Worm (Caenorhabditis elegans): ENCODE results near the gene acox-1.5.

The acox-1.5 gene

DNA sequence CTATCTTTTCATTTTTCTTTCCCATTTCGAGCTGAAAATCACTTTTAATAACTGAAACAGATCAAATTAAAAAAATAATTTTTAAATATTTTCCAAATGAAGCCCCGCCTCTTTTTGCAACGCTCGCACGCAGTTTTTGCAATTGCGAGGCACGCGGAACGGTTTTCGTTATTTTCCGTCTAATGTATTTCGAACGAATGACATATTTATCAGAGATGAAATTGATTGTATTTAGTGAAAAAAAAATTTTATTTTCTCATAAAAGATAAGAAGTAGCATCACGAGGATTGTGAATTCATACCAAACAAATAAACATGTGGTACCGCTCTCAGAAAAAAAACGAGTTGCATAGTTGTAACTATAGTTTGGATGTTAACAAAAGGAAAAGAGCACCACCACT is 37.9 kb upstream of the acox-1.5 start, which contains the start of gene rpac-19 (continued):
- TF ChIP-seq ztf-22 (GFP tag; optimal IDR thresholded peaks at IDR 0.05) (peak; percentile 34), atf-7 (tag; optimal IDR thresholded peaks at IDR 0.05) (peak; percentile 64), ceh-79 (tag; optimal IDR thresholded peaks at IDR 0.05) (peak; percentile 85), let-526 (GFP tag; IDR thresholded peaks at IDR 0.05) (peak; percentile 53; the same call in 1 of the 2 replicates), F55B11.4 (tag; optimal IDR thresholded peaks at IDR 0.05; ENCODE audit: borderline replicate concordance, insufficient read depth) (no peak), attf-5 (GFP tag; optimal IDR thresholded peaks at IDR 0.05) (peak; percentile 79), let-607 (tag; optimal IDR thresholded peaks at IDR 0.05) (peak; percentile 32 to 78), snpc-1.1 (tag; optimal IDR thresholded peaks at IDR 0.05; ENCODE audit: insufficient read depth) (peak; percentile 67), unc-130 (GFP tag; optimal IDR thresholded peaks at IDR 0.05) (peak; percentile 78), nhr-80 (tag; optimal IDR thresholded peaks at IDR 0.05) (peak; percentile 62), hlh-12 (tag; optimal IDR thresholded peaks at IDR 0.05) (no peak), ceh-27 (GFP tag; optimal IDR thresholded peaks at IDR 0.05) (no peak), ceh-91 (GFP tag; IDR thresholded peaks at IDR 0.05) (no peak), lin-40 (tag; optimal IDR thresholded peaks at IDR 0.05) (peak; percentile 58), Y95B8A.8 (GFP tag; IDR thresholded peaks at IDR 0.05) (peak; percentile 90), madf-6 (GFP tag; IDR thresholded peaks at IDR 0.05) (peak; percentile 80), lag-1 (GFP tag; IDR thresholded peaks at IDR 0.05) (no peak), nhr-27 (tag; optimal IDR thresholded peaks at IDR 0.05) (no peak), F22D6.2 (tag; optimal IDR thresholded peaks at IDR 0.05) (peak; percentile 38), nfya-2 (GFP tag; IDR thresholded peaks at IDR 0.05) (no peak), egrh-3 (GFP tag; IDR thresholded peaks at IDR 0.05) (no peak), K12H6.12 (tag; optimal IDR thresholded peaks at IDR 0.05) (peak; percentile 25), ceh-100 (GFP tag; IDR thresholded peaks at IDR 0.05) (peak; percentile 51; the same call in 1 of the 2 replicates), bed-2 (GFP tag; IDR thresholded peaks at IDR 0.05) (0 out of 2 replicates have a peak, but pooled peaks have one; percentile 52), dpff-1 (tag; optimal IDR thresholded peaks at IDR 0.05) (no peak), rcor-1 (GFP tag; IDR thresholded peaks at IDR 0.05) (peak; percentile 53; the same call in 1 of the 2 replicates), B0261.1 (tag; optimal IDR thresholded peaks at IDR 0.05) (no peak), egl-44 (GFP tag; IDR thresholded peaks at IDR 0.05) (peak; percentile 83), lin-54 (GFP tag; optimal IDR thresholded peaks at IDR 0.05) (peak; percentile 80), F39B2.1 (GFP tag; IDR thresholded peaks at IDR 0.05) (no peak), chd-7 (tag; optimal IDR thresholded peaks at IDR 0.05) (peak; percentile 61), athp-1 (tag; optimal IDR thresholded peaks at IDR 0.05) (peak; percentile 83), madf-3 (GFP tag; IDR thresholded peaks at IDR 0.05) (peak; percentile 73; the same call in 1 of the 2 replicates), hlh-26 (GFP tag; conservative IDR thresholded peaks at IDR 0.05) (no peak), ZK185.1 (tag; optimal IDR thresholded peaks at IDR 0.05; ENCODE audit: poor library complexity, severe bottlenecking) (peak; percentile 81), C06A6.2 (GFP tag; conservative IDR thresholded peaks at IDR 0.05) (peak; percentile 62; the same call in 1 of the 2 replicates), D2030.7 (GFP tag; IDR thresholded peaks at IDR 0.05) (peak; percentile 32; the same call in 1 of the 2 replicates), F57A8.1 (GFP tag; optimal IDR thresholded peaks at IDR 0.05) (no peak), aptf-2 (GFP tag; conservative IDR thresholded peaks at IDR 0.05) (0 out of 2 replicates have a peak, but pooled peaks have one; percentile 31), ztf-18 (tag; optimal IDR thresholded peaks at IDR 0.05) (peak; percentile 75), dpl-1 (GFP tag; optimal IDR thresholded peaks at IDR 0.05) (peak; percentile 10), snpc-3.4 (tag; optimal IDR thresholded peaks at IDR 0.05) (peak; percentile 50), hsf-1 (GFP tag; IDR thresholded peaks at IDR 0.05) (peak; percentile 80), mcd-1 (GFP tag; IDR thresholded peaks at IDR 0.05) (peak; percentile 78), F57C9.4 (tag; optimal IDR thresholded peaks at IDR 0.05) (peak; percentile 2), lin-35 (GFP tag; optimal IDR thresholded peaks at IDR 0.05) (peak in 2 of 3 experiments; percentile 23 to 79), ztf-3 (GFP tag; optimal IDR thresholded peaks at IDR 0.05) (peak; percentile 20), tbx-9 (tag; optimal IDR thresholded peaks at IDR 0.05; ENCODE audit: borderline replicate concordance) (no peak)
